Fruit fly (Drosophila melanogaster) whole organism, prepupa: ENCODE results near the gene daw.

Source experiments
- Blimp-1 ChIP-seq: fragments of 200-800 bp; sonication (Bioruptor generic); optimal IDR thresholded peaks from 3 replicates; lab custom pipeline; 2017; ENCODE audit warnings: missing biosample characterization, missing genetic modification characterization, mild to moderate bottlenecking, moderate library complexity, missing genetic modification reagents
- CG10669 ChIP-seq: fragments of 200-800 bp; sonication (Bioruptor generic); optimal IDR thresholded peaks from 3 replicates; lab custom pipeline; 2018; ENCODE audit warnings: missing biosample characterization, mild to moderate bottlenecking, missing genetic modification characterization, moderate library complexity
- CG11294 ChIP-seq: fragments of 200-800 bp; sonication (Bioruptor generic); IDR thresholded peaks from 2 replicates; pipeline ENCODE4 v1.3.6; 2022; ENCODE audit warnings: missing biosample characterization, missing genetic modification characterization
- CG11902 ChIP-seq: fragments of 200-800 bp; sonication (Bioruptor generic); optimal IDR thresholded peaks from 3 replicates; lab custom pipeline; 2016; ENCODE audit warnings: missing biosample characterization, missing genetic modification characterization
- CG15336 ChIP-seq: fragments of 200-800 bp; sonication (Bioruptor generic); IDR thresholded peaks from 2 replicates; pipeline ENCODE4 v1.3.6; 2022; ENCODE audit warnings: missing biosample characterization, missing genetic modification characterization
- CG16779 ChIP-seq: fragments of 200-800 bp; sonication (Bioruptor generic); optimal IDR thresholded peaks from 3 replicates; lab custom pipeline; 2017; ENCODE audit warnings: missing biosample characterization, mild to moderate bottlenecking, missing genetic modification characterization
- CG3032 ChIP-seq: fragments of 200-800 bp; optimal IDR thresholded peaks from 2 replicates; lab custom pipeline; 2019; ENCODE audit warnings: missing biosample characterization, mild to moderate bottlenecking, missing genetic modification characterization, moderate library complexity
- CG31627 ChIP-seq: fragments of 200-800 bp; sonication (Bioruptor generic); optimal IDR thresholded peaks from 3 replicates; lab custom pipeline; 2016; ENCODE audit warnings: missing biosample characterization, missing genetic modification characterization
- CG4318 ChIP-seq: fragments of 200-800 bp; sonication (Bioruptor generic); optimal IDR thresholded peaks from 3 replicates; lab custom pipeline; 2017; ENCODE audit warnings: missing biosample characterization, mild to moderate bottlenecking, missing genetic modification characterization
- CG6163 ChIP-seq: fragments of 200-800 bp; sonication (Bioruptor generic); IDR thresholded peaks from 3 replicates; pipeline ENCODE4 v1.3.6; 2022; ENCODE audit warnings: missing biosample characterization, missing genetic modification characterization
- CG6276 ChIP-seq: fragments of 200-800 bp; sonication (Bioruptor generic); optimal IDR thresholded peaks from 2 replicates; lab custom pipeline; 2017; ENCODE audit warnings: missing biosample characterization, mild to moderate bottlenecking, missing genetic modification characterization
- CG6808 ChIP-seq: fragments of 200-800 bp; sonication (Bioruptor generic); optimal IDR thresholded peaks from 3 replicates; lab custom pipeline; 2017; ENCODE audit warnings: missing biosample characterization, missing genetic modification characterization, mild to moderate bottlenecking, moderate library complexity, missing genetic modification reagents
- CG6854 ChIP-seq: fragments of 200-800 bp; sonication (Bioruptor generic); optimal IDR thresholded peaks from 2 replicates; lab custom pipeline; 2017; ENCODE audit warnings: missing biosample characterization, mild to moderate bottlenecking, missing genetic modification characterization
- CG7368 ChIP-seq: fragments of 200-800 bp; sonication (Bioruptor generic); optimal IDR thresholded peaks from 3 replicates; lab custom pipeline; 2016; ENCODE audit warnings: missing biosample characterization, missing genetic modification characterization
- CG8119 ChIP-seq: fragments of 200-800 bp; sonication (Bioruptor generic); IDR thresholded peaks from 3 replicates; pipeline ENCODE4 v1.3.6; 2022; ENCODE audit warnings: missing biosample characterization, missing genetic modification characterization
- CG8319 ChIP-seq: fragments of 200-800 bp; sonication (Bioruptor generic); optimal IDR thresholded peaks from 3 replicates; lab custom pipeline; 2016; ENCODE audit warnings: missing biosample characterization, missing genetic modification characterization
- Eip75B ChIP-seq: fragments of 200-800 bp; sonication (Bioruptor generic); optimal IDR thresholded peaks from 3 replicates; lab custom pipeline; 2016; ENCODE audit warnings: missing biosample characterization, missing genetic modification characterization
- Eip78C ChIP-seq: fragments of 200-800 bp; sonication (Bioruptor generic); peaks from one replicate; lab custom pipeline; 2016; ENCODE audit warnings: missing biosample characterization, missing genetic modification characterization
- Eip93F ChIP-seq: fragments of 200-800 bp; sonication (Bioruptor generic); optimal IDR thresholded peaks from 2 replicates; lab custom pipeline; 2016; ENCODE audit warnings: missing biosample characterization, mild to moderate bottlenecking, missing genetic modification characterization
- Gug ChIP-seq: fragments of 200-800 bp; sonication (Bioruptor generic); IDR thresholded peaks from 2 replicates; pipeline ENCODE4 v1.3.6; 2022; ENCODE audit warnings: missing biosample characterization, missing genetic modification characterization
- Hr38 ChIP-seq: sonication (Bioruptor generic); optimal IDR thresholded peaks from 2 replicates; lab custom pipeline; 2016; ENCODE audit warnings: missing biosample characterization, missing genetic modification characterization
- Hr39 ChIP-seq: fragments of 200-800 bp; sonication (Bioruptor generic); optimal IDR thresholded peaks from 2 replicates; lab custom pipeline; 2016; ENCODE audit warnings: missing biosample characterization, missing genetic modification characterization
- Hr4 ChIP-seq: fragments of 200-800 bp; sonication (Bioruptor generic); optimal IDR thresholded peaks from 3 replicates; lab custom pipeline; 2016; ENCODE audit warnings: missing biosample characterization, missing genetic modification characterization
- Lpt ChIP-seq: fragments of 200-800 bp; sonication (Bioruptor generic); optimal IDR thresholded peaks from 3 replicates; lab custom pipeline; 2016; ENCODE audit warnings: missing biosample characterization, missing genetic modification characterization
- Smox ChIP-seq: fragments of 200-800 bp; sonication (Bioruptor generic); optimal IDR thresholded peaks from 3 replicates; lab custom pipeline; 2016; ENCODE audit warnings: missing biosample characterization, missing genetic modification characterization
- Sox14 ChIP-seq: fragments of 200-800 bp; sonication (Bioruptor generic); optimal IDR thresholded peaks from 3 replicates; lab custom pipeline; 2016; ENCODE audit warnings: missing biosample characterization, missing genetic modification characterization
- achi ChIP-seq: fragments of 200-800 bp; sonication (Bioruptor generic); optimal IDR thresholded peaks from 3 replicates; lab custom pipeline; 2016; ENCODE audit warnings: missing biosample characterization, missing genetic modification characterization
- acj6 ChIP-seq: fragments of 200-800 bp; sonication (Bioruptor generic); optimal IDR thresholded peaks from 3 replicates; lab custom pipeline; 2016; ENCODE audit warnings: missing biosample characterization, missing genetic modification characterization
- cyc ChIP-seq: fragments of 200-800 bp; sonication (Bioruptor generic); optimal IDR thresholded peaks from 3 replicates; lab custom pipeline; 2016; ENCODE audit warnings: missing biosample characterization, missing genetic modification characterization
- dsx ChIP-seq: fragments of 200-800 bp; optimal IDR thresholded peaks from 3 replicates; lab custom pipeline; 2019; ENCODE audit warnings: missing biosample characterization, mild to moderate bottlenecking, missing genetic modification characterization, moderate library complexity; ENCODE audit not compliant: poor library complexity, severe bottlenecking
- eg ChIP-seq: fragments of 200-800 bp; sonication (Bioruptor generic); IDR thresholded peaks from 3 replicates; pipeline ENCODE4 v1.3.6; 2022; ENCODE audit warnings: missing biosample characterization, missing genetic modification characterization
- esn ChIP-seq: fragments of 200-800 bp; sonication (Bioruptor generic); optimal IDR thresholded peaks from 2 replicates; lab custom pipeline; 2016; ENCODE audit warnings: missing biosample characterization, mild to moderate bottlenecking, missing genetic modification characterization, moderate library complexity
- fd59A ChIP-seq: fragments of 200-800 bp; sonication (Bioruptor generic); optimal IDR thresholded peaks from 2 replicates; lab custom pipeline; 2017; ENCODE audit warnings: missing biosample characterization, mild to moderate bottlenecking, missing genetic modification characterization, missing genetic modification reagents
- fd85E ChIP-seq: fragments of 200-800 bp; sonication (Bioruptor generic); optimal IDR thresholded peaks from 3 replicates; lab custom pipeline; 2016; ENCODE audit warnings: missing biosample characterization, missing genetic modification characterization
- fkh ChIP-seq: fragments of 200-800 bp; sonication (Bioruptor generic); optimal IDR thresholded peaks from 3 replicates; lab custom pipeline; 2017; ENCODE audit warnings: missing biosample characterization, mild to moderate bottlenecking, missing genetic modification characterization, moderate library complexity
- lz ChIP-seq: fragments of 200-800 bp; sonication (Bioruptor generic); optimal IDR thresholded peaks from 3 replicates; lab custom pipeline; 2016; ENCODE audit warnings: missing biosample characterization, missing genetic modification characterization
- ss ChIP-seq, 2 experiments: fragments of 200-800 bp; sonication (Bioruptor generic); optimal IDR thresholded peaks; 2 replicates in 1 of 2; 3 replicates in 1 of 2; lab custom pipeline; 2017 to 2018; ENCODE audit warnings: mild to moderate bottlenecking in 2 of 2, missing biosample characterization in 2 of 2, missing genetic modification characterization in 2 of 2, moderate library complexity in 1 of 2
- svp ChIP-seq: fragments of 200-800 bp; sonication (Bioruptor generic); peaks from one replicate; lab custom pipeline; 2016; ENCODE audit warnings: missing biosample characterization, missing genetic modification characterization
- topi ChIP-seq: fragments of 200-800 bp; sonication (Bioruptor generic); optimal IDR thresholded peaks from 3 replicates; lab custom pipeline; 2016; ENCODE audit warnings: missing biosample characterization, missing genetic modification characterization
- vri ChIP-seq: fragments of 200-800 bp; sonication (Bioruptor generic); optimal IDR thresholded peaks from 3 replicates; lab custom pipeline; 2016; ENCODE audit warnings: missing biosample characterization, mild to moderate bottlenecking, missing genetic modification characterization

The daw gene

DNA sequence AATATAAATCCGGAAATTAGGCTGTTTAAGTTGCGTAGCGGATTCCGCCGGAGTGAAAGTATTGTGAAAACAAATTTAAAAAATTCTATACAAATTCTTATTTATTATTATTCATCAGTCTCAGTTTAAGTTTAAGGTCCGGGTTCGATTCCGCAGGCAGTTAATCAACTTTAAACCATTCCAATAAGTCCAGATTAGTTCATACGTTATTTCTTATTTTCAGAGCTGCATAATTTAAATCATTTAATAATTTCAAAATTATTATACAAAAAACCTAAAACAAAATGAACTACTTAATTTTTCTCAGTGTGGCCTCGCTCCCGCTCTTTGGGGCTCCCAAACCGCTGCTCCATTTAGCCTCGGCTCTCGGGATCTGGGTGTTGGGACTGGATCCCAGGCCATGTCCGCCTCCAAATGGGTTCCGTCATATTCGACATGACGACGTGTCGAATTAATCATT is 25.3 kb downstream of the daw start (continued):
- TF ChIP-seq CG6854: peak; percentile 84
- peak; percentile 93 for TF ChIP-seq svp (GFP tag; lab: Kevin White, UChicago)
- peak; percentile 85 for TF ChIP-seq CG31627 (GFP tag; lab: Kevin White, UChicago)
- peak; percentile 91 for TF ChIP-seq Eip75B (GFP tag; lab: Kevin White, UChicago)
- TF ChIP-seq CG10669 (GFP tag; lab: Kevin White, UChicago): peak; percentile 92
- TF ChIP-seq achi: peak; percentile 94
- peak; percentile 75 for TF ChIP-seq CG7368 (GFP tag; lab: Kevin White, UChicago)
- TF ChIP-seq Eip93F (GFP tag; lab: Kevin White, UChicago): peak; percentile 84
- TF ChIP-seq CG6163: peak; percentile 81
- TF ChIP-seq CG8119 (GFP tag; lab: Robert Waterston, UW): peak; percentile 94
- TF ChIP-seq CG6276 (GFP tag; lab: Kevin White, UChicago): peak; percentile 96
- TF ChIP-seq fd59A (GFP tag; lab: Kevin White, UChicago): peak; percentile 97
- peak; percentile 71 for TF ChIP-seq Blimp-1
- peak; percentile 90 for TF ChIP-seq Smox (GFP tag; lab: Kevin White, UChicago)
- peak; percentile 82 for TF ChIP-seq CG11902
- peak; percentile 95 for TF ChIP-seq CG3032 (tag; lab: Kevin White, UChicago)
- TF ChIP-seq vri (GFP tag; lab: Kevin White, UChicago): peak; percentile 78
- peak; percentile 83 for TF ChIP-seq cyc (GFP tag; lab: Kevin White, UChicago)
- TF ChIP-seq Sox14: peak; percentile 91
- TF ChIP-seq fkh: peak; percentile 38
- TF ChIP-seq Eip78C (GFP tag; lab: Kevin White, UChicago): peak; percentile 99

dm6 chr2L:2837742-2838461 is 32.8 kb downstream of the daw start, which contains the start of the genes CG3119 and Cpr23B:
Gene CG3119 (minus strand): TSS chr2L:2837833.
Gene Cpr23B (plus strand): TSS chr2L:2838411.
- TF ChIP-seq CG11902 (no peak), Blimp-1 (no peak), vri (GFP tag; lab: Kevin White, UChicago) (no peak), CG3032 (tag; lab: Kevin White, UChicago) (no peak)

DNA sequence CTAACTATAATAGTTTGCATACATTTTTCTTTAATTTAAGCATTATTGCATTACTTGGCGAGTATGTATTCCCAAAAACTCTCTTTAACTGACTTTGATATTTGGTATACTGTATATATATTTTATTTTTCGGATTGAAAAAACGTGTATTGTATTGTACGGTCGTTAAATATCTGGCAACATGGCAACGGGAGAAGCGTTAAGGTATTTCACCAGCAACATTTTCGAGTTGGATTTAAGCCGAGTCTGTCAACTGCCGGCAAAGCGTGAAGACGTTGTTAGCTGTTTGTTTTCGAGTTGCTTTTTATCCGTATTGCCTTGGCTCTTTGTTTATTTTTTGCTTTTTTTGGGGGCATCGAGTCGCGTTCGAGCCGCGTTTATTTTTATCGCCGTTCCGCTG is 34.8 kb downstream of the daw start, which contains the start of gene CG2975:
TSS of gene CG2975 (plus strand) at position 275 of the 400 bp plus-strand sequence.
- TF ChIP-seq ss (GFP tag; optimal IDR thresholded peaks at IDR 0.05; lab: Kevin White, UChicago) (peak in 1 of 2 experiments; percentile 28), CG6854 (no peak)
- TF ChIP-seq, all 60 proteins: peak for 1

- TF ChIP-seq CG8319 (GFP tag; lab: Kevin White, UChicago): no peak
- no peak for TF ChIP-seq Eip78C (GFP tag; lab: Kevin White, UChicago)
- TF ChIP-seq svp (GFP tag; lab: Kevin White, UChicago): no peak
- no peak for TF ChIP-seq CG16779 (tag; lab: Kevin White, UChicago)
- no peak for TF ChIP-seq Lpt (GFP tag; lab: Kevin White, UChicago)
- TF ChIP-seq Gug (GFP tag; lab: Robert Waterston, UW): no peak
- no peak for TF ChIP-seq CG15336 (GFP tag; lab: Robert Waterston, UW)
- TF ChIP-seq dsx (GFP tag; lab: Kevin White, UChicago): no peak
- no peak for TF ChIP-seq acj6 (GFP tag; lab: Kevin White, UChicago)
- TF ChIP-seq CG6276 (GFP tag; lab: Kevin White, UChicago): no peak
- TF ChIP-seq eg (GFP tag; lab: Robert Waterston, UW): no peak
- TF ChIP-seq Hr4 (GFP tag; lab: Kevin White, UChicago): no peak
Observed at dm6 chr2L:2840311-2840710, 35.2 kb downstream of the daw start.

DNA sequence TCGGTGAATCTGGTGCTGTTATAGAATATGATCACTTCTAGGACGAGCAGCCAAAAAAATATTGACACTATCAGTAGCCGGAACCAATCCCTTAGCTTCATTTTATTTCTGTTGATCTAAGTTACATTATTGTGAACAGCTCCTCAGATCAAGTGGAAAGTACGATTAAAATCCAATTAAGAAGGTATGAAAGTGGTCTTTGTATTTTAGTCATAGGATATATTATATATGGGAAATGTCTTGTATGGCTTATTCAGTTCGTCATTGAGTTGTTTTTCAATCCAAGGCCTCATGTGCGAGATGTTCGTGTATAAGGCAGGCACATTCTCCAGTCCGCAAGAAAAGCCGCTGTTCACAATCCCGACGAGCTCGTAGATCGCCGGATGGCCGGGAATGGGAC is 39.4 kb downstream of the daw start, which contains the start of gene CG18558:
TSS of gene CG18558 (minus strand) at position 101 of the 400 bp plus-strand sequence.
- TF ChIP-seq CG6163 (no peak), CG4318 (GFP tag; lab: Kevin White, UChicago) (no peak), svp (GFP tag; lab: Kevin White, UChicago) (no peak), lz (GFP tag; lab: Kevin White, UChicago) (no peak), achi (no peak), esn (no peak), fkh (no peak), Eip75B (GFP tag; lab: Kevin White, UChicago) (no peak), Lpt (GFP tag; lab: Kevin White, UChicago) (no peak), topi (GFP tag; lab: Kevin White, UChicago) (no peak), CG11294 (GFP tag; lab: Robert Waterston, UW) (no peak), CG6808 (GFP tag; lab: Kevin White, UChicago) (no peak), cyc (GFP tag; lab: Kevin White, UChicago) (no peak), CG16779 (tag; lab: Kevin White, UChicago) (no peak), Hr39 (no peak), acj6 (GFP tag; lab: Kevin White, UChicago) (no peak), CG8319 (GFP tag; lab: Kevin White, UChicago) (no peak), Hr38 (GFP tag; lab: Kevin White, UChicago) (no peak), fd85E (GFP tag; lab: Kevin White, UChicago) (no peak)
